Worm (Caenorhabditis elegans) whole organism, L4/young adult: ENCODE measurements around the gene str-150.

ENCODE experiments used
- W03F9.2 ChIP-seq: fragments of 150-350 bp; optimal IDR thresholded peaks from 2 replicates; lab custom pipeline; 2014; ENCODE audit warnings: missing biosample characterization, missing genetic modification characterization
- dao-5 ChIP-seq: sonication (generic microtip); optimal IDR thresholded peaks from 2 replicates; lab custom pipeline; 2016; ENCODE audit warnings: missing genotype, missing genetic modification characterization, moderate library complexity, missing compliant biosample characterization
- him-1 ChIP-seq: sonication (generic microtip); optimal IDR thresholded peaks from 2 replicates; lab custom pipeline; 2016; ENCODE audit warnings: missing genotype, missing genetic modification reagents, missing genetic modification characterization, missing compliant biosample characterization

DNA sequence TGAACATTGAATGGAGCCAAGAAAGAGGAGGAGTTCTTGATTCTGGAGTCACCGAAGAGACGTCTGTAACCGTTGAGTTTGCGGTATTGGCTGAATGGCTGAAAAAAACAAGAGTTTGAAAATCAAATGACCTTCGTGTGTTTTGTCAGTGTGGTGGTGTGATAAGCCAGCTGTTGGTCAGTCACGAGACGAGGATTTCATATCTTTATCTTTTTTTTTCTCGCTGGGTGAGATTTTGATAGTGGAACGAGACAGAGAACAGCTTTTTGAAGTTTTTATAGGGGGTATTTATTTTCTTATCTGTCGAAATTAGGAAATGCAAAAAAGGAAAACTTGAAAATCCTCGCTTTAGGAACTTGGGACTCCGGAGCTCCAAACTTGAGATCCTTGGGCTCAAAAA, 11.4 kb downstream of the str-150 start:
- TF ChIP-seq dao-5 (tag; lab: Kevin White, UChicago), result no peak
- no peak for TF ChIP-seq him-1 (tag; lab: Kevin White, UChicago)
- no peak for TF ChIP-seq W03F9.2 (tag; lab: Kevin White, UChicago)
